Worm (Caenorhabditis elegans) whole organism, L4 larva: Measurements from ENCODE around the gene Y105C5B.11.

Experiments used
- jun-1 ChIP-seq: fragments of 150-350 bp; optimal IDR thresholded peaks from 2 replicates; lab custom pipeline; 2014; ENCODE audit warnings: missing biosample characterization, missing genetic modification reagents, missing genetic modification characterization
- lin-13 ChIP-seq: fragments of 150-350 bp; optimal IDR thresholded peaks from 2 replicates; lab custom pipeline; 2014; ENCODE audit warnings: missing biosample characterization, missing genetic modification reagents, missing genetic modification characterization

ce11 chrIV:15930281-15930680, 11.0 kb downstream of the Y105C5B.11 start, which contains the start of gene Y105C5B.9:
- TF ChIP-seq jun-1 (tag; lab: Kevin White, UChicago), result no peak
- no peak for TF ChIP-seq lin-13 (GFP tag; lab: Kevin White, UChicago)
